Worm (Caenorhabditis elegans) whole organism, L1 larva: ENCODE data around the gene nca-2.

Source experiments
- C04F5.9 ChIP-seq: sonication (generic microtip); optimal IDR thresholded peaks from 2 replicates; lab custom pipeline; 2016; ENCODE audit warnings: missing genetic modification characterization, missing compliant biosample characterization
- C16A3.4 ChIP-seq: fragments of 150-350 bp; optimal IDR thresholded peaks from 2 replicates; lab custom pipeline; 2014; ENCODE audit warnings: missing biosample characterization, missing genetic modification characterization
- F16B12.6 ChIP-seq: fragments of 150-350 bp; optimal IDR thresholded peaks from 2 replicates; lab custom pipeline; 2014; ENCODE audit warnings: missing biosample characterization, missing genetic modification characterization
- Y116A8C.19 ChIP-seq: sonication (generic microtip); optimal IDR thresholded peaks from 2 replicates; lab custom pipeline; 2016; ENCODE audit warnings: missing compliant biosample characterization, missing genetic modification characterization, borderline replicate concordance
- aha-1 ChIP-seq: fragments of 150-350 bp; optimal IDR thresholded peaks from 2 replicates; lab custom pipeline; 2014; ENCODE audit warnings: missing biosample characterization, missing genetic modification characterization
- alr-1 ChIP-seq: fragments of 200-800 bp; sonication (Bioruptor generic); optimal IDR thresholded peaks from 2 replicates; lab custom pipeline; 2018; ENCODE audit warnings: borderline replicate concordance, mild to moderate bottlenecking, missing genetic modification characterization, missing compliant biosample characterization
- aly-2 ChIP-seq: fragments of 150-350 bp; optimal IDR thresholded peaks from 2 replicates; lab custom pipeline; 2014; ENCODE audit warnings: missing biosample characterization, missing genetic modification characterization
- ama-1 ChIP-seq: fragments of 150-350 bp; optimal IDR thresholded peaks from 2 replicates; lab custom pipeline; 2014
- ceh-63 ChIP-seq: fragments of 200-800 bp; sonication (Bioruptor generic); optimal IDR thresholded peaks from 2 replicates; lab custom pipeline; 2018; ENCODE audit warnings: mild to moderate bottlenecking, missing genetic modification characterization, missing compliant biosample characterization
- ceh-8 ChIP-seq: fragments of 200-800 bp; sonication (Bioruptor generic); optimal IDR thresholded peaks from 2 replicates; lab custom pipeline; 2018; ENCODE audit warnings: mild to moderate bottlenecking, missing genetic modification characterization, moderate library complexity, missing compliant biosample characterization
- ceh-88 ChIP-seq: fragments of 200-800 bp; sonication (Bioruptor generic); IDR thresholded peaks from 2 replicates; pipeline ENCODE4 v1.3.6; 2022; ENCODE audit warnings: missing genetic modification characterization, missing compliant biosample characterization
- ceh-90 ChIP-seq: sonication (generic microtip); optimal IDR thresholded peaks from 2 replicates; lab custom pipeline; 2016; ENCODE audit warnings: missing genetic modification characterization, missing compliant biosample characterization
- dpl-1 ChIP-seq, 3 experiments: fragments of 150-350 bp in 2 of 3; sonication (generic microtip) in 1 of 3; optimal IDR thresholded peaks; 2 replicates each; lab custom pipeline; 2014 to 2017; ENCODE audit warnings: missing biosample characterization in 3 of 3, missing genetic modification characterization in 3 of 3, missing genetic modification reagents in 3 of 3
- efl-1 ChIP-seq, 4 experiments: fragments of 150-350 bp; optimal IDR thresholded peaks in 3 of 4; peaks in 1 of 4; 1 replicate in 1 of 4; 2 replicates in 3 of 4; lab custom pipeline; 2014; ENCODE audit warnings: missing biosample characterization in 2 of 4, missing genetic modification characterization in 2 of 4, missing genetic modification reagents in 2 of 4
- egl-27 ChIP-seq, 2 experiments: fragments of 150-350 bp in 1 of 2; sonication (generic microtip); optimal IDR thresholded peaks; 3 replicates each; lab custom pipeline; 2017 to 2018; ENCODE audit warnings: missing biosample characterization in 2 of 2, missing genetic modification characterization in 2 of 2, missing genetic modification reagents in 2 of 2
- ets-5 ChIP-seq: fragments of 200-800 bp; sonication (Bioruptor generic); IDR thresholded peaks from 2 replicates; pipeline ENCODE4 v1.3.6; 2022; ENCODE audit warnings: missing genetic modification characterization, missing compliant biosample characterization
- hlh-17 ChIP-seq: fragments of 200-800 bp; sonication (Bioruptor generic); optimal IDR thresholded peaks from 2 replicates; lab custom pipeline; 2018; ENCODE audit warnings: missing genetic modification characterization, mild to moderate bottlenecking, missing compliant biosample characterization, moderate library complexity, borderline replicate concordance
- hlh-4 ChIP-seq: sonication (generic microtip); optimal IDR thresholded peaks from 2 replicates; lab custom pipeline; 2016; ENCODE audit warnings: mild to moderate bottlenecking, missing genetic modification characterization, missing compliant biosample characterization
- hpl-2 ChIP-seq: fragments of 150-350 bp; optimal IDR thresholded peaks from 2 replicates; lab custom pipeline; 2014; ENCODE audit warnings: missing biosample characterization, missing genetic modification reagents, missing genetic modification characterization
- irx-1 ChIP-seq: sonication (generic microtip); optimal IDR thresholded peaks from 2 replicates; lab custom pipeline; 2016; ENCODE audit warnings: missing genetic modification characterization, missing compliant biosample characterization
- isw-1 ChIP-seq: fragments of 200-800 bp; sonication (Bioruptor generic); IDR thresholded peaks from 2 replicates; pipeline ENCODE4 v1.3.6; 2022; ENCODE audit warnings: missing genetic modification characterization, missing compliant biosample characterization
- jun-1 ChIP-seq: fragments of 150-350 bp; optimal IDR thresholded peaks from 2 replicates; lab custom pipeline; 2014; ENCODE audit warnings: missing biosample characterization, missing genetic modification reagents, missing genetic modification characterization
- lin-13 ChIP-seq: fragments of 150-350 bp; optimal IDR thresholded peaks from 2 replicates; lab custom pipeline; 2014; ENCODE audit warnings: missing biosample characterization, missing genetic modification reagents, missing genetic modification characterization
- lin-39 ChIP-seq: fragments of 150-350 bp; optimal IDR thresholded peaks from 2 replicates; lab custom pipeline; 2014; ENCODE audit warnings: missing biosample characterization, missing genetic modification reagents, missing genetic modification characterization
- lir-3 ChIP-seq: sonication (generic microtip); optimal IDR thresholded peaks from 2 replicates; lab custom pipeline; 2016; ENCODE audit warnings: mild to moderate bottlenecking, missing genetic modification characterization, moderate library complexity, missing compliant biosample characterization; ENCODE audit not compliant: poor library complexity
- lsy-2 ChIP-seq, 2 experiments: fragments of 150-350 bp; optimal IDR thresholded peaks; 2 replicates each; lab custom pipeline; 2014; ENCODE audit warnings: missing biosample characterization in 2 of 2, missing genetic modification characterization in 2 of 2
- mab-9 ChIP-seq: fragments of 200-800 bp; sonication (Bioruptor generic); IDR thresholded peaks from 2 replicates; pipeline ENCODE4 v1.3.6; 2022; ENCODE audit warnings: missing genetic modification reagents, missing genetic modification characterization, missing compliant biosample characterization
- mef-2 ChIP-seq: fragments of 150-350 bp; optimal IDR thresholded peaks from 2 replicates; lab custom pipeline; 2014; ENCODE audit warnings: missing biosample characterization, missing genetic modification characterization
- mep-1 ChIP-seq: fragments of 150-350 bp; optimal IDR thresholded peaks from 2 replicates; lab custom pipeline; 2014; ENCODE audit warnings: missing biosample characterization, missing genetic modification characterization
- nhr-11 ChIP-seq: fragments of 150-350 bp; optimal IDR thresholded peaks from 2 replicates; lab custom pipeline; 2014; ENCODE audit warnings: missing biosample characterization, missing genetic modification characterization
- nhr-12 ChIP-seq: sonication (generic microtip); optimal IDR thresholded peaks from 2 replicates; lab custom pipeline; 2017; ENCODE audit warnings: missing biosample characterization, missing genetic modification characterization
- nhr-20 ChIP-seq: sonication (generic microtip); optimal IDR thresholded peaks from 2 replicates; lab custom pipeline; 2016; ENCODE audit warnings: mild to moderate bottlenecking, missing genetic modification characterization, missing compliant biosample characterization
- nhr-237 ChIP-seq: fragments of 150-350 bp; optimal IDR thresholded peaks from 2 replicates; lab custom pipeline; 2014; ENCODE audit warnings: missing biosample characterization, missing genetic modification characterization
- nhr-28 ChIP-seq: fragments of 150-350 bp; optimal IDR thresholded peaks from 2 replicates; lab custom pipeline; 2014; ENCODE audit warnings: missing biosample characterization, missing genetic modification characterization
- nhr-76 ChIP-seq: sonication (generic microtip); optimal IDR thresholded peaks from 2 replicates; lab custom pipeline; 2017; ENCODE audit warnings: missing biosample characterization, missing genetic modification characterization
- nhr-84 ChIP-seq: sonication (generic microtip); optimal IDR thresholded peaks from 2 replicates; lab custom pipeline; 2017; ENCODE audit warnings: missing biosample characterization, missing genetic modification characterization
- nhr-90 ChIP-seq: sonication (generic microtip); optimal IDR thresholded peaks from 2 replicates; lab custom pipeline; 2016; ENCODE audit warnings: mild to moderate bottlenecking, missing genetic modification characterization, missing compliant biosample characterization; ENCODE audit not compliant: poor library complexity
- pag-3 ChIP-seq: sonication (generic microtip); optimal IDR thresholded peaks from 2 replicates; lab custom pipeline; 2017; ENCODE audit warnings: missing genetic modification characterization, mild to moderate bottlenecking, missing compliant biosample characterization, antibody characterized with exemption, borderline replicate concordance; ENCODE audit not compliant: insufficient read depth
- pax-3 ChIP-seq: fragments of 200-800 bp; sonication (Bioruptor generic); optimal IDR thresholded peaks from 2 replicates; lab custom pipeline; 2018; ENCODE audit warnings: mild to moderate bottlenecking, missing genetic modification characterization, moderate library complexity, missing compliant biosample characterization
- pqm-1 ChIP-seq: sonication (generic microtip); optimal IDR thresholded peaks from 3 replicates; lab custom pipeline; 2017; ENCODE audit warnings: missing biosample characterization, missing genetic modification characterization
- skn-1 ChIP-seq: fragments of 150-350 bp; optimal IDR thresholded peaks from 2 replicates; lab custom pipeline; 2014; ENCODE audit warnings: missing biosample characterization, missing genetic modification characterization
- snpc-4 ChIP-seq: fragments of 150-350 bp; optimal IDR thresholded peaks from 2 replicates; lab custom pipeline; 2014; ENCODE audit warnings: missing biosample characterization, missing genetic modification characterization
- sox-4 ChIP-seq: sonication (generic microtip); optimal IDR thresholded peaks from 2 replicates; lab custom pipeline; 2016; ENCODE audit warnings: missing genetic modification characterization, missing compliant biosample characterization
- sptf-1 ChIP-seq: fragments of 150-350 bp; optimal IDR thresholded peaks from 2 replicates; lab custom pipeline; 2014; ENCODE audit warnings: missing biosample characterization, missing genetic modification characterization
- sup-37 ChIP-seq: fragments of 200-800 bp; sonication (Bioruptor generic); optimal IDR thresholded peaks from 2 replicates; lab custom pipeline; 2018; ENCODE audit warnings: mild to moderate bottlenecking, missing genetic modification characterization, missing compliant biosample characterization
- swsn-7 ChIP-seq: sonication (generic microtip); optimal IDR thresholded peaks from 2 replicates; lab custom pipeline; 2016; ENCODE audit warnings: missing genetic modification characterization, missing compliant biosample characterization
- tlp-1 ChIP-seq: fragments of 150-350 bp; optimal IDR thresholded peaks from 2 replicates; lab custom pipeline; 2014; ENCODE audit warnings: missing biosample characterization, missing genetic modification characterization
- unc-130 ChIP-seq: fragments of 150-350 bp; optimal IDR thresholded peaks from 2 replicates; lab custom pipeline; 2017; ENCODE audit warnings: missing biosample characterization, missing genetic modification characterization, inconsistent platforms
- unc-62 ChIP-seq: fragments of 150-350 bp; optimal IDR thresholded peaks from 2 replicates; lab custom pipeline; 2014; ENCODE audit warnings: missing biosample characterization, missing genetic modification reagents, missing genetic modification characterization
- unc-86 ChIP-seq: sonication (generic microtip); optimal IDR thresholded peaks from 2 replicates; lab custom pipeline; 2016; ENCODE audit warnings: missing genetic modification characterization, missing compliant biosample characterization
- zag-1 ChIP-seq: fragments of 150-350 bp; optimal IDR thresholded peaks from 2 replicates; lab custom pipeline; 2014; ENCODE audit warnings: missing biosample characterization, missing genetic modification characterization
- zip-4 ChIP-seq: fragments of 200-800 bp; sonication (Bioruptor generic); optimal IDR thresholded peaks from 2 replicates; lab custom pipeline; 2018; ENCODE audit warnings: mild to moderate bottlenecking, missing genetic modification characterization, moderate library complexity, missing compliant biosample characterization
- ztf-4 ChIP-seq: fragments of 150-350 bp; optimal IDR thresholded peaks from 2 replicates; lab custom pipeline; 2014; ENCODE audit warnings: missing biosample characterization, missing genetic modification characterization

Gene nca-2

DNA sequence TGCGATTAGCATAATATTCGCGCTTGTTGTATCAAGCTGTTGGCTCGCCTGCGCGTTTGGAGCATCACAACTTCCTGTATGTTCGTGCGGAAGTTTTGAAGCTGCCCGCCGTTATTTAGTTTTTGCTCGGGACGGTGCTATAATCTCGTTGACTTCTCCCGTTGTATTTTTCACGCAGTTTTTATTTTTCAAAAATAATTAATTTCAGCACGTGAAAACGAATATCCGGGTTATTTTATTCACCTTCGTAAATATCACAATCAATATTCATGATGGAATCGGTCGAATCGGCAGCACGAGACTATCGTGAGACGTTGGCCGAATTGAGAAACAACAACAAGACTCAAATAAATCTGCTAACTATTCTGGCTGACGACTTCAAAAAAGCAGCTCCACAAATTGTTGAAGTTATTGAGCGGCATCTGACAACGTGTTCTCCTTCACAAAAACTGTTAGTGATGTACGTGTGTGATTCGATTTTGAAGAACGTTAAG is 59.8 kb downstream of the nca-2 start (continued):
- TF ChIP-seq skn-1 (tag; lab: Kevin White, UChicago) = no peak
- TF ChIP-seq egl-27 (tag; optimal IDR thresholded peaks at IDR 0.05; lab: Kevin White, UChicago) = no peak
- TF ChIP-seq ceh-8 (GFP tag; lab: Kevin White, UChicago) = no peak
- TF ChIP-seq snpc-4 (tag; lab: Kevin White, UChicago) = no peak
- TF ChIP-seq jun-1 (tag; lab: Kevin White, UChicago) = no peak
- no peak for TF ChIP-seq unc-62
- no peak for TF ChIP-seq sptf-1 (tag; lab: Kevin White, UChicago)
- no peak for TF ChIP-seq unc-86 (tag; lab: Kevin White, UChicago)
- TF ChIP-seq ceh-63 (GFP tag; lab: Kevin White, UChicago) = no peak
- TF ChIP-seq Y116A8C.19 (tag; lab: Kevin White, UChicago) = no peak
- no peak for TF ChIP-seq unc-130 (tag; lab: Kevin White, UChicago)
- TF ChIP-seq hpl-2 (GFP tag; lab: Kevin White, UChicago) = no peak
- TF ChIP-seq pqm-1 (tag; lab: Kevin White, UChicago) = no peak
- peak; percentile 39 for TF ChIP-seq nhr-90 (tag; lab: Kevin White, UChicago)
- no peak for TF ChIP-seq ceh-90
- TF ChIP-seq ama-1 (lab: Kevin White, UChicago) = peak; percentile 92
- TF ChIP-seq lir-3 (tag; lab: Kevin White, UChicago) = no peak
- TF ChIP-seq ztf-4 = peak; percentile 86
- peak; percentile 49 for TF ChIP-seq mep-1 (tag; lab: Kevin White, UChicago)
- no peak for TF ChIP-seq C04F5.9 (tag; lab: Kevin White, UChicago)
- TF ChIP-seq isw-1 (GFP tag; lab: Robert Waterston, UW) = no peak
- no peak for TF ChIP-seq irx-1
- TF ChIP-seq nhr-20 (tag; lab: Kevin White, UChicago) = peak; percentile 43
- TF ChIP-seq nhr-12 (tag; lab: Kevin White, UChicago) = no peak
- no peak for TF ChIP-seq nhr-11 (tag; lab: Kevin White, UChicago)
- TF ChIP-seq ceh-88 (GFP tag; lab: Robert Waterston, UW) = no peak
- no peak for TF ChIP-seq hlh-17 (GFP tag; lab: Kevin White, UChicago)
- TF ChIP-seq ets-5 (GFP tag; lab: Robert Waterston, UW) = no peak
- peak; percentile 31 for TF ChIP-seq zip-4 (GFP tag; lab: Kevin White, UChicago)
- TF ChIP-seq sup-37 (GFP tag; lab: Kevin White, UChicago) = no peak
- TF ChIP-seq nhr-84 = no peak
- TF ChIP-seq lin-39 = no peak
- TF ChIP-seq sox-4 (tag; lab: Kevin White, UChicago) = peak; percentile 22
- peak in 2 of 3 experiments; percentile 3 to 9 for TF ChIP-seq dpl-1 (GFP tag; optimal IDR thresholded peaks at IDR 0.05; lab: Kevin White, UChicago)
- no peak for TF ChIP-seq hlh-4
- no peak for TF ChIP-seq aly-2
- TF ChIP-seq mab-9 (GFP tag; lab: Robert Waterston, UW) = no peak
- TF ChIP-seq swsn-7 (tag; lab: Kevin White, UChicago) = peak; percentile 22
- no peak for TF ChIP-seq aha-1
- peak in 1 of 2 experiments; percentile 5 for TF ChIP-seq efl-1 (optimal IDR thresholded peaks at IDR 0.05; lab: Kevin White, UChicago)
- no peak for TF ChIP-seq efl-1 (GFP tag; optimal IDR thresholded peaks at IDR 0.05 in 1 of 2; lab: Kevin White, UChicago)
- peak; percentile 42 to 45 for TF ChIP-seq lsy-2 (tag; optimal IDR thresholded peaks at IDR 0.05; lab: Kevin White, UChicago)
- TF ChIP-seq nhr-237 = no peak
- no peak for TF ChIP-seq lin-13 (GFP tag; lab: Kevin White, UChicago)
- no peak for TF ChIP-seq F16B12.6
- TF ChIP-seq nhr-28 (tag; lab: Kevin White, UChicago) = no peak
- TF ChIP-seq pax-3 (tag; lab: Kevin White, UChicago) = peak; percentile 32
- TF ChIP-seq C16A3.4 (tag; lab: Kevin White, UChicago) = no peak
- no peak for TF ChIP-seq nhr-76 (tag; lab: Kevin White, UChicago)
- no peak for TF ChIP-seq mef-2 (tag; lab: Kevin White, UChicago)
- TF ChIP-seq tlp-1 = no peak
- no peak for TF ChIP-seq pag-3 (tag; lab: Kevin White, UChicago)
- TF ChIP-seq alr-1 = no peak
- no peak for TF ChIP-seq zag-1 (tag; lab: Kevin White, UChicago)
